Worm (Caenorhabditis elegans) whole organism, L2 larva: ENCODE measurements around the gene F14D2.15.

Source experiments
- C34F6.9 ChIP-seq: fragments of 150-350 bp; optimal IDR thresholded peaks from 2 replicates; lab custom pipeline; 2014; ENCODE audit warnings: missing biosample characterization, missing genetic modification characterization
- F13H6.1 ChIP-seq: sonication (generic microtip); optimal IDR thresholded peaks from 2 replicates; lab custom pipeline; 2016; ENCODE audit warnings: missing genetic modification characterization, missing compliant biosample characterization
- R02D3.7 ChIP-seq: fragments of 150-350 bp; optimal IDR thresholded peaks from 2 replicates; lab custom pipeline; 2014; ENCODE audit warnings: missing biosample characterization, missing genetic modification characterization
- Y55F3AM.14 ChIP-seq: fragments of 200-800 bp; sonication (Bioruptor generic); optimal IDR thresholded peaks from 2 replicates; lab custom pipeline; 2018; ENCODE audit warnings: mild to moderate bottlenecking, missing genetic modification characterization, missing compliant biosample characterization
- ZK546.5 ChIP-seq: sonication (generic microtip); optimal IDR thresholded peaks from 2 replicates; lab custom pipeline; 2017; ENCODE audit warnings: missing biosample characterization, missing genetic modification characterization
- alr-1 ChIP-seq: fragments of 150-350 bp; optimal IDR thresholded peaks from 2 replicates; lab custom pipeline; 2014; ENCODE audit warnings: missing biosample characterization, missing genetic modification characterization
- ama-1 ChIP-seq: fragments of 150-350 bp; optimal IDR thresholded peaks from 2 replicates; lab custom pipeline; 2018; ENCODE audit warnings: inconsistent platforms
- blmp-1 ChIP-seq: sonication (generic microtip); optimal IDR thresholded peaks from 2 replicates; lab custom pipeline; 2017; ENCODE audit warnings: missing genetic modification characterization, mild to moderate bottlenecking, missing compliant biosample characterization, antibody characterized with exemption, moderate library complexity; ENCODE audit not compliant: insufficient read depth
- ceh-16 ChIP-seq: fragments of 150-350 bp; optimal IDR thresholded peaks from 2 replicates; lab custom pipeline; 2014; ENCODE audit warnings: missing biosample characterization, missing genetic modification characterization
- ceh-82 ChIP-seq: fragments of 150-350 bp; optimal IDR thresholded peaks from 2 replicates; lab custom pipeline; 2014; ENCODE audit warnings: missing biosample characterization, missing genetic modification characterization
- crh-2 ChIP-seq: sonication (generic microtip); optimal IDR thresholded peaks from 2 replicates; lab custom pipeline; 2017; ENCODE audit warnings: missing biosample characterization, missing genetic modification characterization
- dmd-4 ChIP-seq: sonication (generic microtip); optimal IDR thresholded peaks from 2 replicates; lab custom pipeline; 2017; ENCODE audit warnings: missing biosample characterization, missing genetic modification characterization
- egl-27 ChIP-seq: sonication (generic microtip); optimal IDR thresholded peaks from 3 replicates; lab custom pipeline; 2017; ENCODE audit warnings: missing biosample characterization, missing genetic modification reagents, missing genetic modification characterization
- elt-3 ChIP-seq: sonication (generic microtip); optimal IDR thresholded peaks from 2 replicates; lab custom pipeline; 2017; ENCODE audit warnings: missing biosample characterization, missing genetic modification characterization
- fos-1 ChIP-seq: fragments of 150-350 bp; optimal IDR thresholded peaks from 2 replicates; lab custom pipeline; 2014; ENCODE audit warnings: missing biosample characterization, missing genetic modification characterization
- gmeb-1 ChIP-seq: fragments of 150-350 bp; optimal IDR thresholded peaks from 2 replicates; lab custom pipeline; 2014; ENCODE audit warnings: missing biosample characterization, missing genetic modification characterization
- lin-11 ChIP-seq: fragments of 150-350 bp; sonication (generic microtip); optimal IDR thresholded peaks from 2 replicates; lab custom pipeline; 2014; ENCODE audit warnings: missing biosample characterization, missing genetic modification characterization, inconsistent platforms, mixed read lengths
- lin-13 ChIP-seq: fragments of 150-350 bp; optimal IDR thresholded peaks from 2 replicates; lab custom pipeline; 2014; ENCODE audit warnings: missing biosample characterization, missing genetic modification reagents, missing genetic modification characterization
- lin-39 ChIP-seq: fragments of 150-350 bp; optimal IDR thresholded peaks from 2 replicates; lab custom pipeline; 2014; ENCODE audit warnings: missing biosample characterization, missing genetic modification reagents, missing genetic modification characterization
- lsy-2 ChIP-seq, 2 experiments: fragments of 150-350 bp in 1 of 2; sonication (generic microtip) in 1 of 2; optimal IDR thresholded peaks; 2 replicates each; lab custom pipeline; 2014 to 2017; ENCODE audit warnings: missing biosample characterization in 2 of 2, missing genetic modification characterization in 2 of 2
- mab-5 ChIP-seq: fragments of 150-350 bp; optimal IDR thresholded peaks from 2 replicates; lab custom pipeline; 2014; ENCODE audit warnings: missing biosample characterization, missing genetic modification characterization
- mbf-1 ChIP-seq: sonication (generic microtip); optimal IDR thresholded peaks from 2 replicates; lab custom pipeline; 2017; ENCODE audit warnings: missing biosample characterization, missing genetic modification characterization
- mdl-1 ChIP-seq, 2 experiments: fragments of 150-350 bp in 1 of 2; sonication (generic microtip) in 1 of 2; optimal IDR thresholded peaks; 2 replicates each; lab custom pipeline; 2017; ENCODE audit warnings: missing biosample characterization in 2 of 2, missing genetic modification characterization in 2 of 2
- nhr-10 ChIP-seq: sonication (generic microtip); optimal IDR thresholded peaks from 2 replicates; lab custom pipeline; 2017; ENCODE audit warnings: missing biosample characterization, missing genetic modification characterization
- nhr-129 ChIP-seq: fragments of 150-350 bp; optimal IDR thresholded peaks from 2 replicates; lab custom pipeline; 2014; ENCODE audit warnings: missing biosample characterization, missing genetic modification characterization
- nhr-21 ChIP-seq: fragments of 150-350 bp; optimal IDR thresholded peaks from 2 replicates; lab custom pipeline; 2014; ENCODE audit warnings: missing biosample characterization, missing genetic modification characterization
- nhr-23 ChIP-seq: fragments of 150-350 bp; optimal IDR thresholded peaks from 2 replicates; lab custom pipeline; 2014; ENCODE audit warnings: missing biosample characterization, missing genetic modification reagents, missing genetic modification characterization
- nhr-25 ChIP-seq: fragments of 150-350 bp; sonication (generic microtip); optimal IDR thresholded peaks from 3 replicates; lab custom pipeline; 2014; ENCODE audit warnings: missing biosample characterization, missing genetic modification characterization
- nhr-6 ChIP-seq: fragments of 150-350 bp; optimal IDR thresholded peaks from 2 replicates; lab custom pipeline; 2014; ENCODE audit warnings: missing biosample characterization, missing genetic modification characterization
- nhr-77 ChIP-seq: fragments of 150-350 bp; optimal IDR thresholded peaks from 2 replicates; lab custom pipeline; 2014; ENCODE audit warnings: missing biosample characterization, missing genetic modification characterization
- sem-4 ChIP-seq: fragments of 150-350 bp; optimal IDR thresholded peaks from 2 replicates; lab custom pipeline; 2014; ENCODE audit warnings: missing biosample characterization, missing genetic modification reagents, missing genetic modification characterization
- skn-1 ChIP-seq: sonication (generic microtip); optimal IDR thresholded peaks from 2 replicates; lab custom pipeline; 2017; ENCODE audit warnings: missing biosample characterization, missing genetic modification characterization
- sma-3 ChIP-seq: sonication (generic microtip); optimal IDR thresholded peaks from 2 replicates; lab custom pipeline; 2016; ENCODE audit warnings: missing genetic modification reagents, missing genetic modification characterization, missing compliant biosample characterization
- snpc-4 ChIP-seq: fragments of 150-350 bp; optimal IDR thresholded peaks from 2 replicates; lab custom pipeline; 2014; ENCODE audit warnings: missing biosample characterization, missing genetic modification characterization
- unc-39 ChIP-seq: fragments of 150-350 bp; optimal IDR thresholded peaks from 2 replicates; lab custom pipeline; 2014; ENCODE audit warnings: missing biosample characterization, missing genetic modification characterization
- unc-55 ChIP-seq: fragments of 150-350 bp; sonication (generic microtip); optimal IDR thresholded peaks from 3 replicates; lab custom pipeline; 2014; ENCODE audit warnings: missing biosample characterization, missing genetic modification reagents, missing genetic modification characterization
- zag-1 ChIP-seq: fragments of 150-350 bp; optimal IDR thresholded peaks from 2 replicates; lab custom pipeline; 2014; ENCODE audit warnings: missing biosample characterization, missing genetic modification characterization
- ztf-1 ChIP-seq: fragments of 200-800 bp; sonication (Bioruptor generic); conservative IDR thresholded peaks from 2 replicates; pipeline ENCODE4 v1.3.6; 2022; ENCODE audit warnings: missing genetic modification characterization, missing compliant biosample characterization
- ztf-11 ChIP-seq: sonication (generic microtip); optimal IDR thresholded peaks from 2 replicates; lab custom pipeline; 2017; ENCODE audit warnings: missing biosample characterization, missing genetic modification characterization
- ztf-4 ChIP-seq: fragments of 150-350 bp; optimal IDR thresholded peaks from 2 replicates; lab custom pipeline; 2014; ENCODE audit warnings: missing biosample characterization, missing genetic modification characterization

F14D2.15 gene

ce11 chrII:3343714-3344113 lies at the start of gene F14D2.15:
Gene F14D2.15, minus strand, starts transcription at chrII:3343814.
- TF ChIP-seq mbf-1 (no peak), egl-27 (tag; lab: Kevin White, UChicago) (no peak)

- TF ChIP-seq zag-1 (tag; lab: Kevin White, UChicago) (no peak), nhr-21 (tag; lab: Kevin White, UChicago) (no peak), Y55F3AM.14 (GFP tag; lab: Kevin White, UChicago) (no peak), C34F6.9 (tag; lab: Kevin White, UChicago) (no peak), lin-39 (tag; lab: Kevin White, UChicago) (no peak), skn-1 (tag; lab: Kevin White, UChicago) (no peak), nhr-10 (tag; lab: Kevin White, UChicago) (no peak), mdl-1 (tag; optimal IDR thresholded peaks at IDR 0.05; lab: Kevin White, UChicago) (no peak), nhr-25 (tag; lab: Kevin White, UChicago) (no peak), fos-1 (tag; lab: Kevin White, UChicago) (no peak), nhr-23 (tag; lab: Kevin White, UChicago) (no peak), nhr-77 (tag; lab: Kevin White, UChicago) (no peak), egl-27 (tag; lab: Kevin White, UChicago) (no peak), ceh-82 (tag; lab: Kevin White, UChicago) (no peak), elt-3 (tag; lab: Kevin White, UChicago) (no peak), lin-13 (GFP tag; lab: Kevin White, UChicago) (no peak), dmd-4 (no peak), lin-11 (tag; lab: Kevin White, UChicago) (no peak), sma-3 (no peak), alr-1 (no peak)
Observed at ce11 chrII:3387503-3387902, 43.9 kb upstream of the F14D2.15 start, which contains the start of gene T06D4.6. Gene T06D4.6, minus strand, starts transcription at chrII:3387603.

ce11 chrII:3385736-3386135 lies 42.1 kb upstream of the F14D2.15 start, which contains the start of gene T06D4.2:
Gene T06D4.2, minus strand, starts transcription at chrII:3385905.
- TF ChIP-seq lin-13 (GFP tag; lab: Kevin White, UChicago) (no peak), ZK546.5 (tag; lab: Kevin White, UChicago) (no peak), unc-55 (GFP tag; lab: Kevin White, UChicago) (no peak), nhr-21 (tag; lab: Kevin White, UChicago) (no peak), crh-2 (tag; lab: Kevin White, UChicago) (no peak), snpc-4 (tag; lab: Kevin White, UChicago) (no peak), ceh-16 (tag; lab: Kevin White, UChicago) (no peak), R02D3.7 (no peak), elt-3 (tag; lab: Kevin White, UChicago) (no peak), unc-39 (tag; lab: Kevin White, UChicago) (no peak), gmeb-1 (tag; lab: Kevin White, UChicago) (no peak), ztf-4 (tag; lab: Kevin White, UChicago) (no peak), zag-1 (tag; lab: Kevin White, UChicago) (no peak), nhr-129 (tag; lab: Kevin White, UChicago) (no peak)

ce11 chrII:3383116-3383515 lies 39.5 kb upstream of the F14D2.15 start:
- TF ChIP-seq sma-3 = no peak
- TF ChIP-seq F13H6.1 (tag; lab: Kevin White, UChicago) = no peak
- TF ChIP-seq mab-5 (tag; lab: Kevin White, UChicago) = no peak
- no peak for TF ChIP-seq elt-3 (tag; lab: Kevin White, UChicago)
- TF ChIP-seq dmd-4 = no peak
- TF ChIP-seq snpc-4 (tag; lab: Kevin White, UChicago) = no peak
- no peak for TF ChIP-seq ceh-82 (tag; lab: Kevin White, UChicago)
- no peak for TF ChIP-seq unc-39 (tag; lab: Kevin White, UChicago)
- no peak for TF ChIP-seq C34F6.9 (tag; lab: Kevin White, UChicago)
- TF ChIP-seq mdl-1 (tag; optimal IDR thresholded peaks at IDR 0.05; lab: Kevin White, UChicago) = no peak
- no peak for TF ChIP-seq lin-13 (GFP tag; lab: Kevin White, UChicago)
- no peak for TF ChIP-seq lsy-2 (tag; optimal IDR thresholded peaks at IDR 0.05; lab: Kevin White, UChicago)

- no peak for TF ChIP-seq nhr-6
- no peak for TF ChIP-seq egl-27 (tag; lab: Kevin White, UChicago)
- no peak for TF ChIP-seq ZK546.5 (tag; lab: Kevin White, UChicago)
- TF ChIP-seq crh-2 (tag; lab: Kevin White, UChicago) = no peak
- no peak for TF ChIP-seq gmeb-1 (tag; lab: Kevin White, UChicago)
- TF ChIP-seq C34F6.9 (tag; lab: Kevin White, UChicago) = no peak
- no peak for TF ChIP-seq sem-4
- no peak for TF ChIP-seq lin-39 (tag; lab: Kevin White, UChicago)
- no peak for TF ChIP-seq F13H6.1 (tag; lab: Kevin White, UChicago)
- no peak for TF ChIP-seq nhr-21 (tag; lab: Kevin White, UChicago)
- no peak for TF ChIP-seq lin-13 (GFP tag; lab: Kevin White, UChicago)
- TF ChIP-seq blmp-1 = no peak
- TF ChIP-seq R02D3.7 = no peak
- TF ChIP-seq ztf-11 (tag; lab: Kevin White, UChicago) = no peak
- TF ChIP-seq ztf-1 = no peak
- no peak for TF ChIP-seq ama-1 (lab: Kevin White, UChicago)
- no peak for TF ChIP-seq unc-39 (tag; lab: Kevin White, UChicago)
- TF ChIP-seq sma-3 = no peak
- TF ChIP-seq, all 48 proteins: peak for 0
Observed at ce11 chrII:3381510-3381909, 37.9 kb upstream of the F14D2.15 start, which contains the start of gene T06D4.1. Gene T06D4.1, plus strand, starts transcription at chrII:3381830.
